Fruit fly (Drosophila melanogaster): ENCODE data around the gene CG5888.

Gene CG5888

dm6 chr2L:16448451-16449206, at the start of gene CG5888 (continued):
- TF ChIP-seq en (GFP tag; optimal IDR thresholded peaks at IDR 0.05): no peak
- no peak for TF ChIP-seq CG15514 (GFP tag; optimal IDR thresholded peaks at IDR 0.05)
- no peak for TF ChIP-seq Jarid2 (GFP tag; optimal IDR thresholded peaks at IDR 0.05)
- TF ChIP-seq CG18619 (GFP tag; optimal IDR thresholded peaks at IDR 0.05): peak; percentile 61
- TF ChIP-seq CG30431 (GFP tag; optimal IDR thresholded peaks at IDR 0.05): peak; percentile 33
- TF ChIP-seq CG13424 (tag; optimal IDR thresholded peaks at IDR 0.05): peak; percentile 84
- no peak for TF ChIP-seq Doc2 (GFP tag; IDR thresholded peaks at IDR 0.05)
- TF ChIP-seq CG13894 (tag; optimal IDR thresholded peaks at IDR 0.05): no peak
- peak; percentile 46 for TF ChIP-seq CG14050 (GFP tag; IDR thresholded peaks at IDR 0.05)
- peak; percentile 68 for TF ChIP-seq D19A (tag; optimal IDR thresholded peaks at IDR 0.05)
- TF ChIP-seq Nf-YB (GFP tag; optimal IDR thresholded peaks at IDR 0.05): peak; percentile 59
- peak; percentile 20; the same call in 1 of the 3 replicates for TF ChIP-seq CG14860 (GFP tag; IDR thresholded peaks at IDR 0.05; ENCODE audit: partially characterized antibody)
- TF ChIP-seq Oli (tag; optimal IDR thresholded peaks at IDR 0.05): peak; percentile 82
- TF ChIP-seq croc (GFP tag; conservative IDR thresholded peaks at IDR 0.05): peak; percentile 69
- no peak for TF ChIP-seq CG9876 (GFP tag; optimal IDR thresholded peaks at IDR 0.05)
- no peak for TF ChIP-seq nerfin-2 (GFP tag; IDR thresholded peaks at IDR 0.05; ENCODE audit: partially characterized antibody)
- no peak for TF ChIP-seq tna (GFP tag; IDR thresholded peaks at IDR 0.05; ENCODE audit: partially characterized antibody)
- peak; percentile 80 for TF ChIP-seq grau (tag; optimal IDR thresholded peaks at IDR 0.05)
- TF ChIP-seq fd96Cb (tag; optimal IDR thresholded peaks at IDR 0.05): peak; percentile 64
- TF ChIP-seq CG13775 (GFP tag; optimal IDR thresholded peaks at IDR 0.05): peak; percentile 74
- no peak; the same call in 2 of the 3 replicates for TF ChIP-seq H15 (GFP tag; IDR thresholded peaks at IDR 0.05)
- no peak for TF ChIP-seq CG5953 (GFP tag; IDR thresholded peaks at IDR 0.05)
- TF ChIP-seq Drgx (GFP tag; IDR thresholded peaks at IDR 0.05): peak; percentile 76
- no peak for TF ChIP-seq Max (GFP tag; optimal IDR thresholded peaks at IDR 0.05)
- peak; percentile 65 for TF ChIP-seq ATbp (GFP tag; optimal IDR thresholded peaks at IDR 0.05)
- no peak for TF ChIP-seq ash1 (GFP tag; optimal IDR thresholded peaks at IDR 0.05)
- TF ChIP-seq ham (GFP tag; IDR thresholded peaks at IDR 0.05): no peak
- peak; percentile 13 for TF ChIP-seq Spps (tag; optimal IDR thresholded peaks at IDR 0.05)
- no peak for TF ChIP-seq CG8765 (GFP tag; IDR thresholded peaks at IDR 0.05)
- 0 out of 2 replicates have a peak, but pooled peaks have one; percentile 47 for TF ChIP-seq CG14667 (GFP tag; IDR thresholded peaks at IDR 0.05)
- no peak for TF ChIP-seq mld (GFP tag; IDR thresholded peaks at IDR 0.05; ENCODE audit: partially characterized antibody)
- peak; percentile 53 for TF ChIP-seq kay (GFP tag; optimal IDR thresholded peaks at IDR 0.05)
- no peak for TF ChIP-seq pita (GFP tag; optimal IDR thresholded peaks at IDR 0.05)
- no peak for TF ChIP-seq mirr (GFP tag; optimal IDR thresholded peaks at IDR 0.05)
- no peak for TF ChIP-seq toy (GFP tag; IDR thresholded peaks at IDR 0.05)
- no peak for TF ChIP-seq CG1792 (GFP tag; optimal IDR thresholded peaks at IDR 0.05)
- peak; percentile 38 for TF ChIP-seq YL-1 (GFP tag; optimal IDR thresholded peaks at IDR 0.05)
- TF ChIP-seq CG32532 (GFP tag; IDR thresholded peaks at IDR 0.05): peak; percentile 54; the same call in 1 of the 2 replicates
- peak in 1 of 2 experiments; percentile 62 for TF ChIP-seq dpn (GFP tag; optimal IDR thresholded peaks at IDR 0.05)
- TF ChIP-seq CG6683 (GFP tag; optimal IDR thresholded peaks at IDR 0.05): no peak
- no peak for TF ChIP-seq sd (tag; optimal IDR thresholded peaks at IDR 0.05)
- no peak for TF ChIP-seq CG8944 (GFP tag; optimal IDR thresholded peaks at IDR 0.05)
- TF ChIP-seq jigr1 (GFP tag; IDR thresholded peaks at IDR 0.05): peak; percentile 27; the same call in 1 of the 3 replicates
- TF ChIP-seq Mad (GFP tag; optimal IDR thresholded peaks at IDR 0.05): no peak
- peak; percentile 45 for TF ChIP-seq tio (GFP tag; optimal IDR thresholded peaks at IDR 0.05)
- TF ChIP-seq lola (GFP tag; optimal IDR thresholded peaks at IDR 0.05): peak in 1 of 3 experiments; percentile 80
- no peak for TF ChIP-seq fd102C (GFP tag; optimal IDR thresholded peaks at IDR 0.05)
- TF ChIP-seq ssp (GFP tag; IDR thresholded peaks at IDR 0.05): peak; percentile 64
